Worm (Caenorhabditis elegans): ENCODE measurements around the gene M117.3.

DNA sequence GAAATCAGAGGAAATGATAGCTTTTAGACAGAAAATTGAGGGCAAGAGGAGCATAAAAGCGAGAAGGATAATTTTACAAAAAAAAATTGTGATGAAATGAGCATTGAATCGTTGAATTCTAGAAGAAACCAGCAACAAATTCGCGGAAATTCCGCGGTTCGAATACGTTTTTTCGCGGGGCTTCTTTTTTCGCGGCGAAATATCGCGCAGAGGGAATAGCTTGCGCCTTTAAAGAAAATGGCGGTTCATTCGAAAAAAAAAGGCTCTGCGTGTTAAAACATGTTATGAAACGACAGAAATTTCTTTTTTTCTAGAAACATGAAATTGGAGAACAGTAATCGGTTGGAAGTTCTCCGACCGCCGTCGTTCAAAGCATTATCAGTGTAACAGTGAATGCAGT, 448 bp downstream of the M117.3 start:
- TF ChIP-seq ztf-11 (tag; optimal IDR thresholded peaks at IDR 0.05) (no peak), nhr-28 (tag; optimal IDR thresholded peaks at IDR 0.05) (no peak), egl-27 (tag; optimal IDR thresholded peaks at IDR 0.05) (no peak), nhr-25 (tag; optimal IDR thresholded peaks at IDR 0.05) (peak; percentile 45), sea-2 (GFP tag; optimal IDR thresholded peaks at IDR 0.05) (no peak)

All from whole organism, L3 larva.